Worm (Caenorhabditis elegans) whole organism, L1 larva: Measurements from ENCODE around the gene ZK1010.2.

Experiments
- C04F5.9 ChIP-seq: sonication (generic microtip); optimal IDR thresholded peaks from 2 replicates; lab custom pipeline; 2016; ENCODE audit warnings: missing genetic modification characterization, missing compliant biosample characterization
- C16A3.4 ChIP-seq: fragments of 150-350 bp; optimal IDR thresholded peaks from 2 replicates; lab custom pipeline; 2014; ENCODE audit warnings: missing biosample characterization, missing genetic modification characterization
- C34B4.2 ChIP-seq: sonication (generic microtip); optimal IDR thresholded peaks from 2 replicates; lab custom pipeline; 2017; ENCODE audit warnings: mild to moderate bottlenecking, missing genetic modification characterization, missing compliant biosample characterization
- aly-2 ChIP-seq: fragments of 150-350 bp; optimal IDR thresholded peaks from 2 replicates; lab custom pipeline; 2014; ENCODE audit warnings: missing biosample characterization, missing genetic modification characterization
- ama-1 ChIP-seq: fragments of 150-350 bp; optimal IDR thresholded peaks from 2 replicates; lab custom pipeline; 2014
- blmp-1 ChIP-seq: fragments of 150-350 bp; optimal IDR thresholded peaks from 2 replicates; lab custom pipeline; 2014; ENCODE audit warnings: missing biosample characterization, missing genetic modification characterization
- dpl-1 ChIP-seq, 3 experiments: fragments of 150-350 bp in 2 of 3; sonication (generic microtip) in 1 of 3; optimal IDR thresholded peaks; 2 replicates each; lab custom pipeline; 2014 to 2017; ENCODE audit warnings: missing biosample characterization in 3 of 3, missing genetic modification characterization in 3 of 3, missing genetic modification reagents in 3 of 3
- dsc-1 ChIP-seq: sonication (generic microtip); optimal IDR thresholded peaks from 2 replicates; lab custom pipeline; 2016; ENCODE audit warnings: mild to moderate bottlenecking, missing genetic modification characterization, missing compliant biosample characterization
- efl-1 ChIP-seq, 4 experiments: fragments of 150-350 bp; optimal IDR thresholded peaks in 3 of 4; peaks in 1 of 4; 1 replicate in 1 of 4; 2 replicates in 3 of 4; lab custom pipeline; 2014; ENCODE audit warnings: missing biosample characterization in 2 of 4, missing genetic modification characterization in 2 of 4, missing genetic modification reagents in 2 of 4
- efl-3 ChIP-seq: fragments of 200-800 bp; sonication (Bioruptor generic); optimal IDR thresholded peaks from 2 replicates; lab custom pipeline; 2018; ENCODE audit warnings: mild to moderate bottlenecking, missing genetic modification characterization, missing compliant biosample characterization
- egl-13 ChIP-seq: sonication (generic microtip); optimal IDR thresholded peaks from 2 replicates; lab custom pipeline; 2016; ENCODE audit warnings: missing genotype, missing genetic modification reagents, missing genetic modification characterization, missing compliant biosample characterization
- elt-2 ChIP-seq: sonication (generic microtip); optimal IDR thresholded peaks from 2 replicates; lab custom pipeline; 2016; ENCODE audit warnings: missing genetic modification characterization, mild to moderate bottlenecking, inconsistent platforms, missing compliant biosample characterization, missing genetic modification reagents
- ets-5 ChIP-seq: fragments of 200-800 bp; sonication (Bioruptor generic); IDR thresholded peaks from 2 replicates; pipeline ENCODE4 v1.3.6; 2022; ENCODE audit warnings: missing genetic modification characterization, missing compliant biosample characterization
- fos-1 ChIP-seq: fragments of 150-350 bp; optimal IDR thresholded peaks from 2 replicates; lab custom pipeline; 2014; ENCODE audit warnings: missing biosample characterization, missing genetic modification characterization
- grh-1 ChIP-seq: fragments of 200-800 bp; sonication (Bioruptor generic); IDR thresholded peaks from 2 replicates; pipeline ENCODE4 v1.3.6; 2022; ENCODE audit warnings: missing genetic modification reagents, missing genetic modification characterization, missing compliant biosample characterization
- hlh-17 ChIP-seq: fragments of 200-800 bp; sonication (Bioruptor generic); optimal IDR thresholded peaks from 2 replicates; lab custom pipeline; 2018; ENCODE audit warnings: missing genetic modification characterization, mild to moderate bottlenecking, missing compliant biosample characterization, moderate library complexity, borderline replicate concordance
- hpl-2 ChIP-seq: fragments of 150-350 bp; optimal IDR thresholded peaks from 2 replicates; lab custom pipeline; 2014; ENCODE audit warnings: missing biosample characterization, missing genetic modification reagents, missing genetic modification characterization
- irx-1 ChIP-seq: sonication (generic microtip); optimal IDR thresholded peaks from 2 replicates; lab custom pipeline; 2016; ENCODE audit warnings: missing genetic modification characterization, missing compliant biosample characterization
- jun-1 ChIP-seq: fragments of 150-350 bp; optimal IDR thresholded peaks from 2 replicates; lab custom pipeline; 2014; ENCODE audit warnings: missing biosample characterization, missing genetic modification reagents, missing genetic modification characterization
- lin-13 ChIP-seq: fragments of 150-350 bp; optimal IDR thresholded peaks from 2 replicates; lab custom pipeline; 2014; ENCODE audit warnings: missing biosample characterization, missing genetic modification reagents, missing genetic modification characterization
- lin-14 ChIP-seq: fragments of 200-800 bp; sonication (Bioruptor generic); optimal IDR thresholded peaks from 2 replicates; lab custom pipeline; 2018; ENCODE audit warnings: mild to moderate bottlenecking, missing genetic modification characterization, moderate library complexity, missing compliant biosample characterization
- lin-35 ChIP-seq, 2 experiments: fragments of 150-350 bp; optimal IDR thresholded peaks; 2 replicates each; lab custom pipeline; 2014; ENCODE audit warnings: missing biosample characterization in 2 of 2, missing genetic modification characterization in 2 of 2, missing genetic modification reagents in 2 of 2
- lin-39 ChIP-seq: fragments of 150-350 bp; optimal IDR thresholded peaks from 2 replicates; lab custom pipeline; 2014; ENCODE audit warnings: missing biosample characterization, missing genetic modification reagents, missing genetic modification characterization
- lir-3 ChIP-seq: sonication (generic microtip); optimal IDR thresholded peaks from 2 replicates; lab custom pipeline; 2016; ENCODE audit warnings: mild to moderate bottlenecking, missing genetic modification characterization, moderate library complexity, missing compliant biosample characterization; ENCODE audit not compliant: poor library complexity
- lsy-2 ChIP-seq, 2 experiments: fragments of 150-350 bp; optimal IDR thresholded peaks; 2 replicates each; lab custom pipeline; 2014; ENCODE audit warnings: missing biosample characterization in 2 of 2, missing genetic modification characterization in 2 of 2
- mdl-1 ChIP-seq, 2 experiments: fragments of 150-350 bp; optimal IDR thresholded peaks; 2 replicates each; lab custom pipeline; 2014 to 2017; ENCODE audit warnings: missing biosample characterization in 2 of 2, missing genetic modification characterization in 2 of 2, inconsistent platforms in 1 of 2
- mep-1 ChIP-seq: fragments of 150-350 bp; optimal IDR thresholded peaks from 2 replicates; lab custom pipeline; 2014; ENCODE audit warnings: missing biosample characterization, missing genetic modification characterization
- nhr-11 ChIP-seq: fragments of 150-350 bp; optimal IDR thresholded peaks from 2 replicates; lab custom pipeline; 2014; ENCODE audit warnings: missing biosample characterization, missing genetic modification characterization
- nhr-12 ChIP-seq: sonication (generic microtip); optimal IDR thresholded peaks from 2 replicates; lab custom pipeline; 2017; ENCODE audit warnings: missing biosample characterization, missing genetic modification characterization
- nhr-19 ChIP-seq: fragments of 200-800 bp; sonication (Bioruptor generic); conservative IDR thresholded peaks from 2 replicates; pipeline ENCODE4 v1.3.6; 2022; ENCODE audit warnings: missing genetic modification characterization, missing compliant biosample characterization
- nhr-28 ChIP-seq: fragments of 150-350 bp; optimal IDR thresholded peaks from 2 replicates; lab custom pipeline; 2014; ENCODE audit warnings: missing biosample characterization, missing genetic modification characterization
- nhr-47 ChIP-seq: sonication (generic microtip); optimal IDR thresholded peaks from 2 replicates; lab custom pipeline; 2016; ENCODE audit warnings: mild to moderate bottlenecking, missing genetic modification characterization, moderate library complexity, missing compliant biosample characterization
- nhr-71 ChIP-seq: sonication (generic microtip); optimal IDR thresholded peaks from 2 replicates; lab custom pipeline; 2016; ENCODE audit warnings: mild to moderate bottlenecking, missing genetic modification characterization, moderate library complexity, missing compliant biosample characterization
- nhr-77 ChIP-seq: fragments of 150-350 bp; optimal IDR thresholded peaks from 2 replicates; lab custom pipeline; 2014; ENCODE audit warnings: missing biosample characterization, missing genetic modification characterization
- nhr-85 ChIP-seq: sonication (generic microtip); peaks from one replicate; lab custom pipeline; 2016; ENCODE audit warnings: missing genetic modification characterization, inconsistent platforms, missing compliant biosample characterization
- nhr-90 ChIP-seq: sonication (generic microtip); optimal IDR thresholded peaks from 2 replicates; lab custom pipeline; 2016; ENCODE audit warnings: mild to moderate bottlenecking, missing genetic modification characterization, missing compliant biosample characterization; ENCODE audit not compliant: poor library complexity
- pqm-1 ChIP-seq: sonication (generic microtip); optimal IDR thresholded peaks from 3 replicates; lab custom pipeline; 2017; ENCODE audit warnings: missing biosample characterization, missing genetic modification characterization
- skn-1 ChIP-seq: fragments of 150-350 bp; optimal IDR thresholded peaks from 2 replicates; lab custom pipeline; 2014; ENCODE audit warnings: missing biosample characterization, missing genetic modification characterization
- snu-23 ChIP-seq: sonication (generic microtip); optimal IDR thresholded peaks from 2 replicates; lab custom pipeline; 2016; ENCODE audit warnings: missing genetic modification characterization, missing compliant biosample characterization
- sox-4 ChIP-seq: sonication (generic microtip); optimal IDR thresholded peaks from 2 replicates; lab custom pipeline; 2016; ENCODE audit warnings: missing genetic modification characterization, missing compliant biosample characterization
- unc-98 ChIP-seq: fragments of 200-800 bp; sonication (Bioruptor generic); IDR thresholded peaks from 2 replicates; pipeline ENCODE4 v1.3.6; 2022; ENCODE audit warnings: missing genetic modification characterization, missing compliant biosample characterization
- vab-15 ChIP-seq: sonication (generic microtip); optimal IDR thresholded peaks from 2 replicates; lab custom pipeline; 2017; ENCODE audit warnings: missing genotype, mild to moderate bottlenecking, missing genetic modification characterization, missing compliant biosample characterization
- xbp-1 ChIP-seq: sonication (generic microtip); optimal IDR thresholded peaks from 2 replicates; lab custom pipeline; 2016; ENCODE audit warnings: missing genetic modification characterization, missing compliant biosample characterization
- ztf-11 ChIP-seq, 2 experiments: sonication (generic microtip); optimal IDR thresholded peaks; 2 replicates each; lab custom pipeline; 2016 to 2017; ENCODE audit warnings: missing genetic modification characterization in 2 of 2, missing biosample characterization in 1 of 2, missing compliant biosample characterization in 1 of 2

Gene ZK1010.2

DNA sequence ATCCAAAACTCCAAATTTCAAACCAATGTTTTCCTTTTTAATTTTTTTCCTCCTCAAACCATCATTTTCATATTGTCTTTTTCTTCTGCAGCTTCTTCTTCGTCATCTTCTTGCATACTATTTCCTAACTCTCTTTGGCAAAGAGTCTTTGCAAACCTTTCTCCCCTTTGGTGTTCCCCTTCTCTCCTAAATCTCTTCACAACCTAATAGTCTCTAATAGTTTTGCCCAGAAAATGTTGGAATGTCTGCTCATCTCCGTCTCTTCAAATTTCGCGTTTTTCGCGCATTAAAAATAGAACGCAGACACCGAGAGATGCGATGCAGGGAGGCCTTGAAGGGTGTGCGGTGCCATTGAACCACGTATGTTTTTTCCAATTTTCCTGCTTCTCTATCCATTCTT is 24.4 kb upstream of the ZK1010.2 start, which contains the start of gene ZK1010.10 (continued):
- TF ChIP-seq blmp-1 (tag; lab: Kevin White, UChicago): peak; percentile 47
- peak; percentile 18 for TF ChIP-seq fos-1 (tag; lab: Kevin White, UChicago)
- TF ChIP-seq aly-2 (tag; lab: Kevin White, UChicago): no peak
- no peak for TF ChIP-seq nhr-90 (tag; lab: Kevin White, UChicago)
- TF ChIP-seq hpl-2: no peak
- no peak for TF ChIP-seq lin-13 (GFP tag; lab: Kevin White, UChicago)
- TF ChIP-seq lin-35 (GFP tag; optimal IDR thresholded peaks at IDR 0.05; lab: Kevin White, UChicago): peak; percentile 47 to 59
- TF ChIP-seq ztf-11 (tag; optimal IDR thresholded peaks at IDR 0.05; lab: Kevin White, UChicago): no peak
- TF ChIP-seq C04F5.9 (tag; lab: Kevin White, UChicago): no peak
- TF ChIP-seq vab-15 (tag; lab: Kevin White, UChicago): no peak
- no peak for TF ChIP-seq hlh-17 (GFP tag; lab: Kevin White, UChicago)
- TF ChIP-seq lir-3 (tag; lab: Kevin White, UChicago): no peak
- TF ChIP-seq lin-14 (GFP tag; lab: Kevin White, UChicago): no peak
- no peak for TF ChIP-seq lin-39 (tag; lab: Kevin White, UChicago)
- peak; percentile 49 for TF ChIP-seq jun-1 (tag; lab: Kevin White, UChicago)
- TF ChIP-seq grh-1 (GFP tag; lab: Robert Waterston, UW): no peak
- TF ChIP-seq nhr-28 (tag; lab: Kevin White, UChicago): no peak
- TF ChIP-seq dsc-1 (tag; lab: Kevin White, UChicago): no peak
- TF ChIP-seq skn-1: peak; percentile 48
- TF ChIP-seq dpl-1 (GFP tag; optimal IDR thresholded peaks at IDR 0.05; lab: Kevin White, UChicago): peak in 2 of 3 experiments; percentile 15 to 45
- TF ChIP-seq sox-4: no peak
- TF ChIP-seq nhr-11: no peak
- TF ChIP-seq snu-23 (GFP tag; lab: Kevin White, UChicago): peak; percentile 36
- no peak for TF ChIP-seq pqm-1
- TF ChIP-seq unc-98 (GFP tag; lab: Robert Waterston, UW): no peak
- TF ChIP-seq mdl-1 (tag; optimal IDR thresholded peaks at IDR 0.05; lab: Kevin White, UChicago): peak in 1 of 2 experiments; percentile 39
- TF ChIP-seq irx-1 (tag; lab: Kevin White, UChicago): no peak
- no peak for TF ChIP-seq C16A3.4 (tag; lab: Kevin White, UChicago)
- TF ChIP-seq efl-1 (optimal IDR thresholded peaks at IDR 0.05; lab: Kevin White, UChicago): peak; percentile 62 to 78
- peak; percentile 40 to 70 for TF ChIP-seq efl-1 (GFP tag; optimal IDR thresholded peaks at IDR 0.05 in 1 of 2; lab: Kevin White, UChicago)
- TF ChIP-seq mep-1 (tag; lab: Kevin White, UChicago): peak; percentile 36
- TF ChIP-seq egl-13 (tag; lab: Kevin White, UChicago): no peak
- TF ChIP-seq C34B4.2: no peak
- peak; percentile 75 for TF ChIP-seq nhr-85 (tag; lab: Kevin White, UChicago)
- TF ChIP-seq nhr-12 (tag; lab: Kevin White, UChicago): no peak
- peak; percentile 13 for TF ChIP-seq nhr-77 (tag; lab: Kevin White, UChicago)
- peak; percentile 38 for TF ChIP-seq nhr-47 (tag; lab: Kevin White, UChicago)
- TF ChIP-seq xbp-1 (tag; lab: Kevin White, UChicago): no peak
- no peak for TF ChIP-seq nhr-71 (tag; lab: Kevin White, UChicago)
- no peak for TF ChIP-seq ama-1 (lab: Kevin White, UChicago)
- TF ChIP-seq ets-5 (GFP tag; lab: Robert Waterston, UW): no peak
- no peak for TF ChIP-seq efl-3
- TF ChIP-seq nhr-19 (GFP tag; lab: Robert Waterston, UW): no peak
- TF ChIP-seq lsy-2 (tag; optimal IDR thresholded peaks at IDR 0.05; lab: Kevin White, UChicago): peak in 1 of 2 experiments; percentile 77
- TF ChIP-seq elt-2 (tag; lab: Kevin White, UChicago): no peak
